Worm (Caenorhabditis elegans) whole organism, early embryonic: Measurements from ENCODE around the gene srz-64.

Experiments
- B0310.2 ChIP-seq: sonication (generic microtip); optimal IDR thresholded peaks from 2 replicates; lab custom pipeline; 2016; ENCODE audit warnings: mild to moderate bottlenecking, missing genetic modification characterization, missing compliant biosample characterization
- F13C5.2 ChIP-seq: sonication (generic microtip); optimal IDR thresholded peaks from 2 replicates; lab custom pipeline; 2017; ENCODE audit warnings: mild to moderate bottlenecking, missing genetic modification characterization, inconsistent platforms, missing compliant biosample characterization
- aly-1 ChIP-seq: sonication (generic microtip); optimal IDR thresholded peaks from 2 replicates; lab custom pipeline; 2016; ENCODE audit warnings: missing genetic modification characterization, missing compliant biosample characterization
- ama-1 ChIP-seq: fragments of 150-350 bp; optimal IDR thresholded peaks from 2 replicates; lab custom pipeline; 2014
- ceh-13 ChIP-seq: fragments of 200-800 bp; sonication (Bioruptor generic); optimal IDR thresholded peaks from 2 replicates; lab custom pipeline; 2018; ENCODE audit warnings: mild to moderate bottlenecking, missing genetic modification characterization, missing compliant biosample characterization
- ceh-36 ChIP-seq: sonication (generic microtip); optimal IDR thresholded peaks from 2 replicates; lab custom pipeline; 2016; ENCODE audit warnings: missing genetic modification characterization, inconsistent platforms, missing compliant biosample characterization
- ets-7 ChIP-seq: sonication (generic microtip); optimal IDR thresholded peaks from 2 replicates; lab custom pipeline; 2016; ENCODE audit warnings: missing genotype, missing genetic modification characterization, missing compliant biosample characterization
- flt-1 ChIP-seq: fragments of 200-800 bp; sonication (Bioruptor generic); IDR thresholded peaks from 2 replicates; pipeline ENCODE4 v1.3.6; 2022; ENCODE audit warnings: missing genetic modification characterization, missing compliant biosample characterization
- hmbx-1 ChIP-seq: sonication (generic microtip); optimal IDR thresholded peaks from 2 replicates; lab custom pipeline; 2016; ENCODE audit warnings: mild to moderate bottlenecking, missing genetic modification characterization, missing compliant biosample characterization
- hmg-4 ChIP-seq: fragments of 200-800 bp; sonication (Bioruptor generic); optimal IDR thresholded peaks from 2 replicates; lab custom pipeline; 2018; ENCODE audit warnings: mild to moderate bottlenecking, missing genetic modification characterization, missing compliant biosample characterization
- hnd-1 ChIP-seq: sonication (generic microtip); optimal IDR thresholded peaks from 2 replicates; lab custom pipeline; 2016; ENCODE audit warnings: missing genetic modification characterization, missing compliant biosample characterization
- pes-1 ChIP-seq: fragments of 200-800 bp; sonication (Bioruptor generic); IDR thresholded peaks from 2 replicates; pipeline ENCODE4 v1.3.6; 2022; ENCODE audit warnings: missing genetic modification reagents, missing genetic modification characterization, missing compliant biosample characterization
- scrt-1 ChIP-seq: fragments of 200-800 bp; sonication (Bioruptor generic); IDR thresholded peaks from 2 replicates; pipeline ENCODE4 v1.3.6; 2022; ENCODE audit warnings: missing genetic modification characterization, missing compliant biosample characterization
- sea-1 ChIP-seq: fragments of 200-800 bp; sonication (Bioruptor generic); conservative IDR thresholded peaks from 2 replicates; pipeline ENCODE4 v1.3.6; 2022; ENCODE audit warnings: missing genetic modification characterization, missing compliant biosample characterization
- tbx-11 ChIP-seq: fragments of 200-800 bp; sonication (Bioruptor generic); IDR thresholded peaks from 2 replicates; pipeline ENCODE4 v1.3.6; 2022; ENCODE audit warnings: missing genetic modification characterization, missing compliant biosample characterization
- tbx-37 ChIP-seq: fragments of 200-800 bp; sonication (Bioruptor generic); conservative IDR thresholded peaks from 2 replicates; pipeline ENCODE4 v1.3.6; 2022; ENCODE audit warnings: missing genetic modification reagents, missing genetic modification characterization, missing compliant biosample characterization
- tra-4 ChIP-seq: sonication (generic microtip); optimal IDR thresholded peaks from 2 replicates; lab custom pipeline; 2017; ENCODE audit warnings: missing genetic modification characterization, missing compliant biosample characterization

srz-64 gene

DNA sequence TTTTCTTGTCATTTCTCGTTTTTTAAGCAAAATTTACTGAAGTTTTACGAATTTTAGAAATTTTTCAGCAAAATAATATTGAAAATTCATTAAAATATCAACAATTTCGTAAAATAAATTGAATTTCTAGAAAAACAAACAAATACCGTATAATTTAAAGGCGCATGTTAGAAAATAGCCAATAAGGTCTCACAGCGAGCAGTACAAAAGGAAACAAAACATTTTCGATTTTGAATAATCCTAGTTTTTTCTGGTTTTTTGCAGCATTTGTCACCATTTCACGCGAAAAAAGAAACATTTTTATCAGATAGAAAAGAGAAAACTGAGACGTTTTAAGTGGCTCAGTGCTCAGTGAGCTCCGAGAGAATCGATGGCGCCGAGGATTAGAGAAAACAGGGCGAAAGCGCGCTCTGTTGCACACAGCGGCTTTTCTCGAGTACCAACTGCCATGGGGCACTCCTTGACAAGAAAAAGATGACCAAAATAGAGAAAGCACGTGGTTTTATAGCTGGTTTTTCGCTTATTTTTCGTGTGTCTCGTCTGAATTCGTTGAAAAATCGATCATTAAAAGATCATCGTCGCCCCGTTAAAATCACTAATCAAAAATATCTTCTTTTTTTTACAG lies 16.9 kb upstream of the srz-64 start, which contains the start of the genes alh-6 and fcho-1:
Gene alh-6 (minus strand): TSS at position 242 of the 625 bp plus-strand sequence.
Gene fcho-1 (plus strand): TSS at position 624 of the 625 bp plus-strand sequence.
- TF ChIP-seq ceh-13 (GFP tag; lab: Kevin White, UChicago) (no peak), tbx-11 (GFP tag; lab: Robert Waterston, UW) (no peak), pes-1 (GFP tag; lab: Robert Waterston, UW) (no peak), F13C5.2 (tag; lab: Kevin White, UChicago) (no peak), sea-1 (GFP tag; lab: Robert Waterston, UW) (no peak), hnd-1 (tag; lab: Kevin White, UChicago) (no peak), B0310.2 (tag; lab: Kevin White, UChicago) (no peak), ceh-36 (no peak), hmg-4 (GFP tag; lab: Kevin White, UChicago) (no peak), flt-1 (GFP tag; lab: Robert Waterston, UW) (no peak), tbx-37 (GFP tag; lab: Robert Waterston, UW) (no peak), scrt-1 (no peak), hmbx-1 (tag; lab: Kevin White, UChicago) (no peak), tra-4 (tag; lab: Kevin White, UChicago) (no peak)

DNA sequence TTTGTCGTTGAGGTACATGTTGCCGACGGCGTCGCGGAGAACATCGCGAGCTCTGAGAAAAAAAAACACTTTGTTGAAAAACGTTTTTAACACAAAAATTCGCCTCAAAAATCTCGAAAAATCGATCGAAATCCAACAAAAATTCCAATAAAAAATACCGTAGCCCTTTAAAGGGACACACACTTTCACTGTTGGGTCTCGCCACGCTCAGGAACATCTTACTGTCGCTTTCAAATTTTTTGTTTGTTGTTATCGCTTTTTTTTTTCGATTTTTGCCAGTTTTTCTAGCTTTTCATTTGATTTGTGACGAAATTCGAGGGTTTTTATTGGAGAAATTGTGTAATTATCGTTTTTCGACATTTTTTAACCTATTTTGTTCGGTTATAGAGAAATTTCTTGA lies 13.5 kb upstream of the srz-64 start:
- TF ChIP-seq hmbx-1 (tag; lab: Kevin White, UChicago) (no peak), flt-1 (GFP tag; lab: Robert Waterston, UW) (no peak), B0310.2 (tag; lab: Kevin White, UChicago) (no peak), tra-4 (tag; lab: Kevin White, UChicago) (no peak), ama-1 (lab: Kevin White, UChicago) (no peak), pes-1 (GFP tag; lab: Robert Waterston, UW) (no peak), ceh-36 (no peak), aly-1 (tag; lab: Kevin White, UChicago) (no peak), tbx-11 (GFP tag; lab: Robert Waterston, UW) (no peak)

DNA sequence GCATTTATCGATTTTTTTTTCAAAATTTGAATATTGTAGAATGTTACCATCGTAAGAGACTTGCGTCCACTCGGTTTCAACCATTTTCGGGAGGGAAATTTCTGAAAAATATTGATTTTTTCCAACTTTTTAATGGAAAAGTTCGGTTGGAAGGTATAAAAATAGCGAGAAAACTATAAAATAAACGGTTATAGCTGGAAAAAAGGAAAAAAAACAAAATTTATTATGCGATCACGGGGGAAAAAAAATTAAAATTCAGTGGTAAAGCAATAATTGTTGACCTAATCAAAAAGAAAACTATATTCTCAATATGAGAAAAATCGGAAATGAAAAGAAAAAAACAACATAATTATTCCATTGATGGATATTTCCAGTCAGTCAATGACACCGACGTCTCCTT lies 13.0 kb upstream of the srz-64 start, which contains the start of gene emc-2:
Gene emc-2 (minus strand): TSS at position 101 of the 400 bp plus-strand sequence.
- TF ChIP-seq ceh-13 (GFP tag; lab: Kevin White, UChicago) = no peak
- no peak for TF ChIP-seq tra-4 (tag; lab: Kevin White, UChicago)
- TF ChIP-seq hmg-4 (GFP tag; lab: Kevin White, UChicago) = no peak
- TF ChIP-seq hnd-1 (tag; lab: Kevin White, UChicago) = no peak
- TF ChIP-seq tbx-11 (GFP tag; lab: Robert Waterston, UW) = no peak
- TF ChIP-seq ama-1 (lab: Kevin White, UChicago) = no peak
- no peak for TF ChIP-seq scrt-1
- TF ChIP-seq aly-1 (tag; lab: Kevin White, UChicago) = no peak
- TF ChIP-seq pes-1 (GFP tag; lab: Robert Waterston, UW) = no peak
- TF ChIP-seq sea-1 (GFP tag; lab: Robert Waterston, UW) = no peak
- no peak for TF ChIP-seq ceh-36
- no peak for TF ChIP-seq B0310.2 (tag; lab: Kevin White, UChicago)
- TF ChIP-seq tbx-37 (GFP tag; lab: Robert Waterston, UW) = no peak
- no peak for TF ChIP-seq F13C5.2 (tag; lab: Kevin White, UChicago)
- TF ChIP-seq hmbx-1 (tag; lab: Kevin White, UChicago) = no peak
- no peak for TF ChIP-seq ets-7 (tag; lab: Kevin White, UChicago)
- no peak for TF ChIP-seq flt-1 (GFP tag; lab: Robert Waterston, UW)

DNA sequence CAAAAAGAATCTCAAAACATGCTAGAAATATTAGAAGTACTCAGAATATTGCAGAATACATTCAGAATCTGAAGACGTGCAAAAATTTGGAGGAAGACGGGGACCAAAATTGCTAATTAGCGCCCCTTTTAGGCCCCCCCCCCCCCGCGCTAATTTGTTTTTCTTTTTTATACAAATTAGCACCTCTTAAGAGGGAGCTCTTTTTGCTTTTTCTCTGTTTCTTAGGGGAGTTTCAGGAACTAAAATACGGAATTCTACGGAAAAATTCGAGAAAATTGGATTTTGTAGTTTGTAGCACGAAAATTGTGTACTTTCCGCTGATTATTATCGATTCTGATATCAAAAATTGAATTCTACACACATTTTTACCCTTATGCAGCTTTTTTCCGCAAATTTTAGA lies 8.5 kb upstream of the srz-64 start, which contains the start of gene glb-31:
Gene glb-31 (minus strand): TSS at position 101 of the 400 bp plus-strand sequence.
- TF ChIP-seq flt-1 (GFP tag; lab: Robert Waterston, UW) (no peak), hmbx-1 (tag; lab: Kevin White, UChicago) (no peak), ceh-36 (no peak), pes-1 (GFP tag; lab: Robert Waterston, UW) (no peak), aly-1 (tag; lab: Kevin White, UChicago) (no peak), ets-7 (tag; lab: Kevin White, UChicago) (no peak), hmg-4 (GFP tag; lab: Kevin White, UChicago) (no peak), hnd-1 (tag; lab: Kevin White, UChicago) (no peak), sea-1 (GFP tag; lab: Robert Waterston, UW) (no peak)

DNA sequence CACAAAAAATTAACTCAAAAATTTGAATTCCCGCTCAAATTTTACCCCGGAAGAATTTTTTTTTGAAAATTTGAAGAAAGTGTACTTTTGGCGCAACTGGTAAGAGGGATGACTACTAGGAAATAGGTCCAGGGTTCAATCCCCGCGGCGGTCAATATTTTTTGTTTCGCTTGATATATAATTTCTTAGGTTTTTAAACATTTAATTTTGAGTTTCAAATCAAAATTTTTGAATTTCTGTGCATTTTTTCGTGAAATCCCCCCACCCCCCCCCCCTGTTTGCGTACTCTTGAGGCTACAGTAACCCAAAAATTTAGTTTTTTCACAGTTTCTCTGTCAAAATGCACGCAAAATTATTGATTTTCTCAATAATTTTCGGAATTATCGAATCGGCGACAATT lies 5.1 kb upstream of the srz-64 start, which contains the start of gene Y57G7A.1:
Gene Y57G7A.1 (plus strand): TSS at position 301 of the 400 bp plus-strand sequence.
- TF ChIP-seq ets-7 (tag; lab: Kevin White, UChicago) = no peak
- TF ChIP-seq tbx-37 (GFP tag; lab: Robert Waterston, UW) = no peak
- TF ChIP-seq flt-1 (GFP tag; lab: Robert Waterston, UW) = no peak
- no peak for TF ChIP-seq hmbx-1 (tag; lab: Kevin White, UChicago)
- no peak for TF ChIP-seq F13C5.2 (tag; lab: Kevin White, UChicago)

DNA sequence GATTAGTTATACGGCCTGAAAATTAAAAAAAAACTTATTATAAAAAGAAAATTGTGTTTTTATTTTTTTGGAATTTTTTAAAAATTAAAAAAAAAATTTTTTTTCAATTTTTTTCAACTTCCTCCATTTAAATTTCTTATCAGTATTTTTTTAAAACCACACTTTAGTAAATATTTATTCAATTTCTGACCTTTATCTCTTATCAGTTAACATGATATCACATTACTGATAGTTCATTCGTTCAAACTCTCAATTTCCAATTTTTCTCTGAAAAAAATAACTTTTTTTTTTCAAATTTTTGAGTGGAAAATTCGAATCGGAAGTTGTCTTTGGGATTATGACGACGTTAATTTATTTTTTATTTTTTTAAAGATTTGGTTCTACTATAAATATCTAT lies 4.6 kb upstream of the srz-64 start:
- TF ChIP-seq aly-1 (tag; lab: Kevin White, UChicago) = no peak
- no peak for TF ChIP-seq ama-1 (lab: Kevin White, UChicago)
- no peak for TF ChIP-seq pes-1 (GFP tag; lab: Robert Waterston, UW)
- TF ChIP-seq ets-7 (tag; lab: Kevin White, UChicago) = no peak
- TF ChIP-seq scrt-1 = no peak
- no peak for TF ChIP-seq B0310.2 (tag; lab: Kevin White, UChicago)

DNA sequence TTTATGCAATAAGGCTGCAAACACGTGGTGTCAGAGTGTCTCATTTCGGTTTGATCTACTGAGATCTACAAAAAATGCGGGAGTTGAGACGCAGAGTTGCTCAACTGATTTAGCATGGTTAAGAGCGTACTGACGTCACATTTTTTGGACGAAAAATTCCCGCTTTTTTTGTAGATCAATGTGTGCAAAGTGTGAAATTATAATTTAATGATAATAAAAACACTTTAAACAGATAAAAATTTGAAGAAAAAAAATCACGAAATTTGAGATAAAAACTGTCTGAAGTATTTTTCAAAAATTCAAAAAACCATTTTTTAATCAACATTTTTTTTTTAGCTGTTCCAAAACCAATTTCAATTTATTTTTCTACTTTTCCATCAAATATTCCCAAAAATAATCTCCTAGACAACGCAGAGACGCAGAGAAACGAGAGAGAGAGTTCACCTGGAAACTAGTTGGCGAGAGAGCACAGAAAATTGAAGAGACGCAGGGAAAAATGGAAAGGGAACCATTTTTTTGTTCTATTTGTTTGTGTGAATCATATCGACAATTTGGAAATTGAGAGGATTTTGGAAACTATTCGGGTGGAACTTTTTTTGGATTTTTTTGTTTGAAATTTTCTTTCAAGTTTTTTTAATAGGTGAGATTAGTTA lies 4.1 kb upstream of the srz-64 start:
- TF ChIP-seq tbx-37 (GFP tag; lab: Robert Waterston, UW) = no peak
- TF ChIP-seq flt-1 (GFP tag; lab: Robert Waterston, UW) = no peak
- TF ChIP-seq aly-1 (tag; lab: Kevin White, UChicago) = no peak
- TF ChIP-seq sea-1 (GFP tag; lab: Robert Waterston, UW) = no peak
- no peak for TF ChIP-seq pes-1 (GFP tag; lab: Robert Waterston, UW)
- no peak for TF ChIP-seq ceh-13 (GFP tag; lab: Kevin White, UChicago)
- TF ChIP-seq B0310.2 (tag; lab: Kevin White, UChicago) = no peak
- no peak for TF ChIP-seq hmbx-1 (tag; lab: Kevin White, UChicago)
- TF ChIP-seq hnd-1 (tag; lab: Kevin White, UChicago) = no peak
- no peak for TF ChIP-seq ama-1 (lab: Kevin White, UChicago)
- no peak for TF ChIP-seq hmg-4 (GFP tag; lab: Kevin White, UChicago)
- TF ChIP-seq F13C5.2 (tag; lab: Kevin White, UChicago) = no peak
- no peak for TF ChIP-seq ceh-36
